Worm (Caenorhabditis elegans) whole organism, L3 larva: ENCODE measurements around the gene chpf-1.

Source experiments
- ceh-16 ChIP-seq: sonication (generic microtip); optimal IDR thresholded peaks from 2 replicates; lab custom pipeline; 2017; ENCODE audit warnings: missing biosample characterization, missing genetic modification characterization
- egl-27 ChIP-seq: sonication (generic microtip); optimal IDR thresholded peaks from 4 replicates; lab custom pipeline; 2017; ENCODE audit warnings: missing biosample characterization, missing genetic modification reagents, missing genetic modification characterization

DNA sequence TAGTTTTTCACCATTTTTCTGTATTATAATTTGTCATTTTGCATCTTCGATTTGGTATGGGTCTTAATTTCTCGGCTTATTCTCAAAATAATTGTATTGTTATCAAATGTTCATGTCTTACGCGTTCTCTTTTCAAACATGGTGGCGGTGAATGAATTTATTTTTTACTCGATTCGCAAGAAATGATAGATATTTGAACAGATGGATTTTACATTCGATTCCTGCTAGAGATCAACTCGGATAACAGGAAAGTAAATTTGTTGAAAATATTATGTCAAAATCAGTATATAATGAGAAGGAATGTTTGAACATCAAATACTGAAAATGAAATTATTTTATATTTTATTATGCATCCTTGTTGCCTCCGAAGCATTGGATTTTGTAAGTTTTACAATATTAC, 20.3 kb downstream of the chpf-1 start, which contains the start of gene ZK856.4:
- no peak for TF ChIP-seq egl-27 (tag; lab: Kevin White, UChicago)
- TF ChIP-seq ceh-16, result no peak
